Fruit fly (Drosophila melanogaster) whole organism: ENCODE measurements around the gene CG5882.

Experiments used
- CG8478 ChIP-seq: fragments of >200 bp; optimal IDR thresholded peaks from 2 replicates; lab custom pipeline; 2018; ENCODE audit warnings: inconsistent platforms
- Dll ChIP-seq: fragments of >200 bp; optimal IDR thresholded peaks from 2 replicates; lab custom pipeline; 2017
- EcR ChIP-seq, 2 experiments: fragments of >200 bp; optimal IDR thresholded peaks; 2 replicates each; lab custom pipeline; 2017; ENCODE audit warnings: missing biosample characterization in 2 of 2, missing genetic modification characterization in 2 of 2, missing genetic modification reagents in 2 of 2
- pan ChIP-seq: fragments of >200 bp; optimal IDR thresholded peaks from 2 replicates; lab custom pipeline; 2017
- psq ChIP-seq: fragments of >200 bp; optimal IDR thresholded peaks from 2 replicates; lab custom pipeline; 2017
- usp ChIP-seq: fragments of >200 bp; optimal IDR thresholded peaks from 2 replicates; lab custom pipeline; 2017; ENCODE audit warnings: missing biosample characterization, missing genetic modification characterization, mixed read lengths

- no peak for TF ChIP-seq pan (lab: Kevin White, UChicago)
- no peak for TF ChIP-seq psq (lab: Kevin White, UChicago)
- no peak for TF ChIP-seq Dll (lab: Kevin White, UChicago)
- no peak for TF ChIP-seq usp
- no peak for TF ChIP-seq CG8478
- no peak for TF ChIP-seq EcR (GFP tag; optimal IDR thresholded peaks at IDR 0.05; lab: Kevin White, UChicago)
Observed at dm6 chr3R:27159870-27160269, 41.4 kb downstream of the CG5882 start.
